Worm (Caenorhabditis elegans): ENCODE data around the gene acs-20.

Gene acs-20

DNA sequence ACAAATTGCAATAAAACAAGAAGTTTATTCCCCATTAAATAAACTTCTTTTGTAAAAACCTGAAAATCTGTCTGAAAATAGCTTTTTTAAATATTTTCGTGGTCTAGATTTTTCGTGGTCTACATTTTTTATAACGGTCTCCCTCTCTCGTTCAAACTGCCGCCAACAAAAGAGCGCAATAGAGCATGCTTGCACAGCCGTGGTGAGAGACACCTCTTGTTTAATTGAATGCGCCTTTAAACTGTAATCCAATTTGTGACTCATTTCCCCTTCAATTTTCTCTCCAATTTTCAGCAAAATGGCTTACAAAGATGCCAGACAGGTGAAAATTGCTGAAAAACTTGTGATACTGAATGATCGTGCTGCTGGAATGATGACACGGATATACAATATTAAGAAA lies 5.6 kb upstream of the acs-20 start, which contains the start of gene gex-3 (continued):
- TF ChIP-seq cebp-2 (GFP tag; IDR thresholded peaks at IDR 0.05) (no peak), dox-1 (GFP tag; IDR thresholded peaks at IDR 0.05) (peak; percentile 87), D2030.7 (GFP tag; IDR thresholded peaks at IDR 0.05) (peak; percentile 78), dpl-1 (GFP tag; optimal IDR thresholded peaks at IDR 0.05) (peak; percentile 94), ztf-28 (GFP tag; IDR thresholded peaks at IDR 0.05) (0 out of 2 replicates have a peak, but pooled peaks have one; percentile 56), F33H1.4 (GFP tag; IDR thresholded peaks at IDR 0.05) (peak; percentile 91), lin-35 (GFP tag; optimal IDR thresholded peaks at IDR 0.05) (peak; percentile 56 to 84 (median 77)), hlh-26 (GFP tag; conservative IDR thresholded peaks at IDR 0.05) (no peak), snpc-4 (GFP tag; optimal IDR thresholded peaks at IDR 0.05) (peak; percentile 34), snpc-4 (tag; optimal IDR thresholded peaks at IDR 0.05) (peak in 3 of 4 experiments; percentile 62 to 73 (median 64)), nfyb-1 (GFP tag; IDR thresholded peaks at IDR 0.05) (peak; percentile 69; the same call in 1 of the 2 replicates), let-526 (GFP tag; IDR thresholded peaks at IDR 0.05) (no peak), F57A8.1 (GFP tag; optimal IDR thresholded peaks at IDR 0.05) (no peak), nhr-90 (tag; optimal IDR thresholded peaks at IDR 0.05) (no peak), ceh-100 (GFP tag; IDR thresholded peaks at IDR 0.05) (peak; percentile 76), hmg-20 (GFP tag; IDR thresholded peaks at IDR 0.05) (no peak), rcor-1 (GFP tag; IDR thresholded peaks at IDR 0.05) (peak; percentile 74), B0261.1 (tag; optimal IDR thresholded peaks at IDR 0.05) (no peak), madf-3 (GFP tag; IDR thresholded peaks at IDR 0.05) (peak; percentile 67; the same call in 1 of the 2 replicates), Y56A3A.18 (GFP tag; IDR thresholded peaks at IDR 0.05) (no peak), attf-5 (GFP tag; optimal IDR thresholded peaks at IDR 0.05) (peak; percentile 73), Y53F4B.3 (GFP tag; IDR thresholded peaks at IDR 0.05) (no peak), ets-4 (GFP tag; optimal IDR thresholded peaks at IDR 0.05) (no peak), ztf-26 (tag; optimal IDR thresholded peaks at IDR 0.05) (no peak), nhr-179 (tag; optimal IDR thresholded peaks at IDR 0.05) (no peak), egl-18 (GFP tag; IDR thresholded peaks at IDR 0.05) (no peak), somi-1 (GFP tag; optimal IDR thresholded peaks at IDR 0.05) (no peak), ceh-79 (tag; optimal IDR thresholded peaks at IDR 0.05) (no peak), hmg-1.2 (GFP tag; IDR thresholded peaks at IDR 0.05) (peak; percentile 56; the same call in 1 of the 2 replicates), F49E8.2 (tag; optimal IDR thresholded peaks at IDR 0.05; ENCODE audit: insufficient read depth) (peak; percentile 31), K11D2.4 (GFP tag; IDR thresholded peaks at IDR 0.05) (no peak), F57C9.4 (tag; optimal IDR thresholded peaks at IDR 0.05) (no peak), tbx-9 (tag; optimal IDR thresholded peaks at IDR 0.05; ENCODE audit: borderline replicate concordance) (no peak), xnd-1 (tag; optimal IDR thresholded peaks at IDR 0.05) (peak; percentile 62), ceh-58 (GFP tag; IDR thresholded peaks at IDR 0.05) (no peak), pbrm-1 (GFP tag; IDR thresholded peaks at IDR 0.05) (peak; percentile 73; the same call in 1 of the 2 replicates), repo-1 (tag; optimal IDR thresholded peaks at IDR 0.05) (no peak), cebp-1 (GFP tag; IDR thresholded peaks at IDR 0.05) (no peak), cebp-1 (tag; optimal IDR thresholded peaks at IDR 0.05) (peak; percentile 55), lin-40 (tag; optimal IDR thresholded peaks at IDR 0.05) (peak; percentile 42), nfya-2 (GFP tag; IDR thresholded peaks at IDR 0.05) (no peak), hlh-12 (tag; optimal IDR thresholded peaks at IDR 0.05) (no peak), C17E4.6 (GFP tag; IDR thresholded peaks at IDR 0.05) (0 out of 2 replicates have a peak, but pooled peaks have one; percentile 32), chd-7 (tag; optimal IDR thresholded peaks at IDR 0.05) (no peak), nhr-80 (tag; optimal IDR thresholded peaks at IDR 0.05) (peak; percentile 29), ceh-91 (GFP tag; IDR thresholded peaks at IDR 0.05) (peak; percentile 79), madf-6 (GFP tag; IDR thresholded peaks at IDR 0.05) (peak; percentile 92), Y95B8A.8 (GFP tag; IDR thresholded peaks at IDR 0.05) (0 out of 2 replicates have a peak, but pooled peaks have one; percentile 22), F10E7.11 (tag; optimal IDR thresholded peaks at IDR 0.05) (no peak), efl-1 (GFP tag; optimal IDR thresholded peaks at IDR 0.05) (peak; percentile 95)
